Worm (Caenorhabditis elegans): ENCODE measurements around the gene clc-20.

- TF ChIP-seq mep-1 (tag; optimal IDR thresholded peaks at IDR 0.05) (peak; percentile 68), T26A8.4 (GFP tag; IDR thresholded peaks at IDR 0.05) (no peak), nhr-28 (tag; optimal IDR thresholded peaks at IDR 0.05) (peak; percentile 91), tag-97 (GFP tag; IDR thresholded peaks at IDR 0.05) (no peak), fkh-10 (GFP tag; optimal IDR thresholded peaks at IDR 0.05) (no peak)
These were observed 39.4 kb upstream of the clc-20 start, which contains the start of gene zip-2 for ce11 chrIII:832855-833504.

All from whole organism, L4 larva.